Worm (Caenorhabditis elegans) whole organism, L4 larva: Measurements from ENCODE around the gene srbc-84.

Source experiments
- Y48G9A.11 ChIP-seq: fragments of 200-800 bp; sonication (Bioruptor generic); IDR thresholded peaks from 2 replicates; pipeline ENCODE4 v1.3.6; 2022; ENCODE audit warnings: missing genetic modification reagents, missing genetic modification characterization, missing compliant biosample characterization
- ZK337.2 ChIP-seq: fragments of 200-800 bp; sonication (Bioruptor generic); IDR thresholded peaks from 2 replicates; pipeline ENCODE4 v1.3.6; 2022; ENCODE audit warnings: missing genetic modification reagents, missing genetic modification characterization, missing compliant biosample characterization
- aha-1 ChIP-seq: fragments of 150-350 bp; peaks from one replicate; lab custom pipeline; 2014; ENCODE audit warnings: missing biosample characterization, missing genetic modification characterization
- ceh-62 ChIP-seq: sonication (generic microtip); optimal IDR thresholded peaks from 2 replicates; lab custom pipeline; 2017; ENCODE audit warnings: missing biosample characterization, missing genetic modification characterization
- daf-16 ChIP-seq, 3 experiments: sonication (generic microtip); optimal IDR thresholded peaks; 2 replicates each; lab custom pipeline; 2016 to 2017; ENCODE audit warnings: missing genetic modification characterization in 3 of 3, missing genetic modification reagents in 3 of 3, mild to moderate bottlenecking in 2 of 3, missing compliant biosample characterization in 2 of 3, missing biosample characterization in 1 of 3, moderate library complexity in 1 of 3
- dmd-6 ChIP-seq: fragments of 200-800 bp; sonication (Bioruptor generic); IDR thresholded peaks from 2 replicates; pipeline ENCODE4 v1.3.6; 2022; ENCODE audit warnings: missing genetic modification reagents, missing genetic modification characterization, missing compliant biosample characterization
- dve-1 ChIP-seq: sonication (generic microtip); optimal IDR thresholded peaks from 2 replicates; lab custom pipeline; 2017; ENCODE audit warnings: antibody characterized with exemption, mild to moderate bottlenecking, missing genetic modification characterization, missing compliant biosample characterization; ENCODE audit not compliant: insufficient read depth
- hlh-11 ChIP-seq: fragments of 200-800 bp; sonication (Bioruptor generic); optimal IDR thresholded peaks from 2 replicates; lab custom pipeline; 2018; ENCODE audit warnings: mild to moderate bottlenecking, missing genetic modification characterization, missing compliant biosample characterization
- hlh-30 ChIP-seq: sonication (generic microtip); optimal IDR thresholded peaks from 2 replicates; lab custom pipeline; 2017; ENCODE audit warnings: antibody characterized with exemption, mild to moderate bottlenecking, missing genetic modification characterization, missing compliant biosample characterization; ENCODE audit not compliant: insufficient read depth
- mdl-1 ChIP-seq, 2 experiments: fragments of 150-350 bp in 1 of 2; sonication (generic microtip) in 1 of 2; optimal IDR thresholded peaks; 2 replicates each; lab custom pipeline; 2014 to 2017; ENCODE audit warnings: missing biosample characterization in 2 of 2, missing genetic modification characterization in 2 of 2
- nhr-28 ChIP-seq: fragments of 150-350 bp; optimal IDR thresholded peaks from 2 replicates; lab custom pipeline; 2014; ENCODE audit warnings: missing biosample characterization, missing genetic modification characterization
- nhr-77 ChIP-seq: fragments of 150-350 bp; optimal IDR thresholded peaks from 2 replicates; lab custom pipeline; 2014; ENCODE audit warnings: missing biosample characterization, missing genetic modification characterization
- pqm-1 ChIP-seq: sonication (generic microtip); optimal IDR thresholded peaks from 2 replicates; lab custom pipeline; 2017; ENCODE audit warnings: missing biosample characterization, missing genetic modification characterization
- ztf-7 ChIP-seq: fragments of 150-350 bp; optimal IDR thresholded peaks from 2 replicates; lab custom pipeline; 2014; ENCODE audit warnings: missing biosample characterization, missing genetic modification characterization

Gene srbc-84

DNA sequence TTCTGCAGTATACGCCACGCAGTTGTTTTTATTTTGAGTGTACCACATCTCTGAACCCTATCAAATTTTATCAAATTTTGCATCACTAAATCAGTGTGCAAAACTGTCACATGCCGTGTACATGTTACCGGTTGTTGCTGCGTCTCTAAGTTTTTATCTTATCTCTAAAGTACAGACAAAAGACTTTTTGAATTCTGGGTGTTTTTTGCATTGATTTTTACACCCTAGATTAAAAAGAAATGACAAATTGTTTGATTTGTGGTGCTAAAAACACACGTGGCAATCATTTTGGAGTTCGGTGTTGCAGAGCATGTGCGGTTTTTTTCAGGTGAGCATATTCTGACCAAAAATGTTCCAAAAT lies 43.5 kb downstream of the srbc-84 start, which contains the start of gene nhr-193:
nhr-193 (plus strand) TSS at position 51 of the 361 bp plus-strand sequence.
- TF ChIP-seq dve-1 (tag; lab: Kevin White, UChicago) (peak; percentile 61), pqm-1 (tag; lab: Kevin White, UChicago) (peak; percentile 46), Y48G9A.11 (GFP tag; lab: Robert Waterston, UW) (no peak), nhr-77 (tag; lab: Kevin White, UChicago) (peak; percentile 1), dmd-6 (GFP tag; lab: Robert Waterston, UW) (peak; percentile 74), hlh-30 (peak; percentile 18), nhr-28 (tag; lab: Kevin White, UChicago) (peak; percentile 54), ztf-7 (tag; lab: Kevin White, UChicago) (no peak), hlh-11 (tag; lab: Kevin White, UChicago) (peak; percentile 63), daf-16 (GFP tag; optimal IDR thresholded peaks at IDR 0.05; lab: Kevin White, UChicago) (no peak), daf-16 (tag; optimal IDR thresholded peaks at IDR 0.05; lab: Kevin White, UChicago) (peak; percentile 39), ceh-62 (tag; lab: Kevin White, UChicago) (no peak), mdl-1 (tag; optimal IDR thresholded peaks at IDR 0.05; lab: Kevin White, UChicago) (peak in 1 of 2 experiments; percentile 39)

DNA sequence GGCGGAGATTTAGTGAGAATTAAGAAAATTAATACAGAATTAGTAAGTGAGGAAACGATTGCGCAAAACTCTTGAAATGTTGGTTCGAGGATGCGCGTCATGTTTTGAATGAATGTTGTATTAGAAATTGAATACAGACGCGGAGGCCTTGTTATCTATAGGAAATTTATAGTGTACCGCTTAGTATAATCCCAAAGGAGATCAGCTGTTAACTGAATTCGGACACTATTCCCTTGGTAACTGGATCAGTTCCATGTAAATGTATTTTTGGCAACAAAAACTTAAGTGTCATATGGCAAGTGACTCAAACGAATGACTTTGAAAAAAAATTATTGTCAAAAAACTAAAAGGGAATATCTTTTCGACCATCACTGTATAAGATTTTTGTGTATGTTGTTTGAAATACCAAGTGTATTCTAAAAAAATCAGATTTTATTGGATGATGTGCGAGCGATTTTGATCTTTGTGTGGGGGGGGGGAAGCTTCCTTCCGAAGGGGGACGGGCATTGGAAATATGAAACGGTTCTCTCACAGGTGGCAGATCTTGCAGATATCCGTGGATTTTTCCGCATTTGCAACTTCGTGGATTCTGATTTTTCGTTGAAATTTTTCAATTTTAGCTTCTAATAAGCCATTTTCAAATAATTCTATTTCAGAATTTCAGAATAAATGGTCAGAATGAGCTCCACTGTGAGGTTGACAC lies 47.8 kb downstream of the srbc-84 start, which contains the start of the genes W08G11.5 and W08G11.1:
W08G11.5 (minus strand) TSS at position 101 of the 703 bp plus-strand sequence.
W08G11.1 (plus strand) TSS at position 653 of the 703 bp plus-strand sequence.
- no peak for TF ChIP-seq ZK337.2 (GFP tag; lab: Robert Waterston, UW)
- TF ChIP-seq aha-1 (tag; lab: Kevin White, UChicago) = peak; percentile 33
